Fruit fly (Drosophila melanogaster) Kc167 (cell line): ENCODE data around the gene tj.

ENCODE experiments used
- Myc ChIP-seq: fragments of >200 bp; optimal IDR thresholded peaks from 2 replicates; lab custom pipeline; 2017; ENCODE audit warnings: missing external identifiers
- Sin3A ChIP-seq: fragments of >200 bp; optimal IDR thresholded peaks from 2 replicates; lab custom pipeline; 2018; ENCODE audit warnings: missing external identifiers
- h ChIP-seq: fragments of >200 bp; optimal IDR thresholded peaks from 3 replicates; lab custom pipeline; 2018; ENCODE audit warnings: missing external identifiers
- insv ChIP-seq: fragments of >200 bp; optimal IDR thresholded peaks from 3 replicates; lab custom pipeline; 2018; ENCODE audit warnings: missing external identifiers
- psq ChIP-seq: fragments of >200 bp; optimal IDR thresholded peaks from 2 replicates; lab custom pipeline; 2017; ENCODE audit warnings: missing external identifiers
- ttk ChIP-seq: sonication (Bioruptor generic); optimal IDR thresholded peaks from 2 replicates; lab custom pipeline; 2017; ENCODE audit warnings: missing external identifiers

The tj gene

dm6 chr2L:19459404-19459803 lies 4.7 kb upstream of the tj start:
- TF ChIP-seq Myc = no peak
- no peak for TF ChIP-seq h (lab: Kevin White, UChicago)
- TF ChIP-seq insv (lab: Kevin White, UChicago) = no peak
- no peak for TF ChIP-seq ttk (lab: Kevin White, UChicago)
- no peak for TF ChIP-seq Sin3A
- TF ChIP-seq psq = no peak

- TF ChIP-seq Myc (no peak), Sin3A (no peak), ttk (lab: Kevin White, UChicago) (no peak), insv (lab: Kevin White, UChicago) (no peak), h (lab: Kevin White, UChicago) (no peak), psq (no peak)
Measured at dm6 chr2L:19462898-19463297, 1.2 kb upstream of the tj start.

DNA sequence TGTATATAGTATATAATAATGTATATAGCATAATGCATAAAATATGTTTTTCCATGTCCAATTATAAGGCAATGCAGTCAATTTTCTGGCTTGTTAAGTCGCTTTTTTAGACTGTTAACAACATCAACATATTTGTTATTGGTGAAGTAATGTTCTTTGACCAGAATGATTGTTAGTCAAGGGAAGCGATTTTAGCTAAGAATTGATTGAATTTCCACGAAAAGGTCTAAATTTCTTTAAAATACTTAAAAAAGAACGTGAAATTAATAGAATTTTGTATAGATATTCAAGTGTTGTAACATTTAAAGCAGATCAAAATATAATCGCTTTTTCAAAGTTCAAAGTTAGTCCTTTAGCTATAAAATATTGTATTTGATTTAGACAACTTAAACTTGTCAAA lies 662 bp upstream of the tj start:
- TF ChIP-seq insv (lab: Kevin White, UChicago) (no peak), psq (no peak), h (lab: Kevin White, UChicago) (no peak), ttk (lab: Kevin White, UChicago) (no peak), Myc (no peak), Sin3A (no peak)

dm6 chr2L:19469090-19469489 lies 5.0 kb downstream of the tj start:
- TF ChIP-seq Sin3A (no peak), h (lab: Kevin White, UChicago) (no peak), psq (no peak), insv (lab: Kevin White, UChicago) (no peak), ttk (lab: Kevin White, UChicago) (no peak), Myc (no peak)

DNA sequence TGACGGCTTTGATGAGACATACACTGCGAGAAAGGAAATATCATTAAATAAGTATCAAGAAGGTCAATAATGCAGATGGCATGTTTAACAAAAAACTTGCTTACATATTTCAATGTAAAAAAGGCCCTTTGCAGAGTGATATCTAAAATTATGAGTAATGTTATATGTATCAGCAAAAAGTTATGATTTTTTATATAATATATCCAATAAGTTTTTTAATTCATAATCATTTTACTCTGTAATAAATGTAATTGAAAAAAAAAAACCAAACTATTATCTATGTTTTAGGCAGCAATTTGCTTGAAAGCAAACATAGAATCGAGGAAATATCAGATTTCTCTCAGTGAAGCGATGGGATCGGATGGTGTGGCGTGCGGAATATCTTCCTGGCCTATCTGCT lies 5.7 kb downstream of the tj start:
- TF ChIP-seq Sin3A (no peak), psq (no peak), Myc (no peak), ttk (lab: Kevin White, UChicago) (no peak), insv (lab: Kevin White, UChicago) (no peak), h (lab: Kevin White, UChicago) (no peak)

dm6 chr2L:19472256-19472655 lies 8.2 kb downstream of the tj start:
- TF ChIP-seq psq (no peak), ttk (lab: Kevin White, UChicago) (no peak), Sin3A (no peak), insv (lab: Kevin White, UChicago) (no peak), Myc (no peak), h (lab: Kevin White, UChicago) (no peak)

- TF ChIP-seq psq = no peak
- no peak for TF ChIP-seq Sin3A
- no peak for TF ChIP-seq ttk (lab: Kevin White, UChicago)
- TF ChIP-seq Myc = no peak
- no peak for TF ChIP-seq insv (lab: Kevin White, UChicago)
- no peak for TF ChIP-seq h (lab: Kevin White, UChicago)
Measured at dm6 chr2L:19473397-19474009, 9.4 kb downstream of the tj start.

dm6 chr2L:19479249-19479984 lies 15.3 kb downstream of the tj start:
- TF ChIP-seq ttk (lab: Kevin White, UChicago) (no peak), insv (lab: Kevin White, UChicago) (no peak), psq (no peak), Sin3A (no peak), Myc (no peak), h (lab: Kevin White, UChicago) (no peak)

DNA sequence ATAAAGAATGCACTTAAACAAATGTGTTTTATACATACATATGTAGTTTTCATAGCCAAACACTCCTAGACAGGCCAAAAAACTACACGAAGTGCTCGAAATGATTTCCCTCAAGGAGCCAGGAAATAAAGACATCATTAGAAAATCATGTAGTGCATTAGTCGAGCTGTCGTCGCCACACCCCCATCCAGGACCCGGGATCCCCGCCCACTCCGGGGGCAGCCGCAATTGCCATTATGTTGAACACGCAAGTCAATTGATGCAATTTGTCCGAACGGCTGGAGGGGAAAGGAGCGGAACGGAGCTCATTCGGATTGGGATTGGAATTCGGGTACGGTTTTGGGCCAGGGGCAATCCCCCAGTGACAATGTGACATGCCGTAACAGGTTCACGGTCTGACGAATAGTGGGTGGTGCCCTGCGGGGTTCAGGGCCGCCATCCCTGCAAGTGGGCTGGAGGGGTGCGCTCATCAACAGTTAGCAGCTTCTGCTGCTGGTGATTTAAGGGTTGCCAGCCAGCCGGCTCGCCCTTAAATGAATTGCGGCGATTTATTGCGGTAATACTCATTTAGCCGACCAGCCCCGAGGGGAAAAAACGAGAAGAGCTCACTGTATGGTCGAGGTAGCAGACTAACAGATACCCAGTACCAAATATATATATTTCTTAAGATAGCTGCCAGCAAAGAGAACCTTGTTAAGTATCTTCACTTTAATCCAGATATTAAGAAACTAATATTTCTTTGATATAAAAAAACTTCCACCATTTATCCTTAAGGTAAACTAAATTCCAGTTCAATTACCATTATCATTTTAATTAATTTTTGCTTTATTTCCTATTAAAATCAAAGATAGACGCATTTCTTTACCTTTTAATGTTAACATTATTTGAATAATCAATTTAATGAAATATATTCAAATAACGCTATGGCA lies 16.6 kb downstream of the tj start:
- TF ChIP-seq h (lab: Kevin White, UChicago) = no peak
- no peak for TF ChIP-seq ttk (lab: Kevin White, UChicago)
- TF ChIP-seq psq = no peak
- TF ChIP-seq Sin3A = no peak
- no peak for TF ChIP-seq Myc
- TF ChIP-seq insv (lab: Kevin White, UChicago) = no peak

DNA sequence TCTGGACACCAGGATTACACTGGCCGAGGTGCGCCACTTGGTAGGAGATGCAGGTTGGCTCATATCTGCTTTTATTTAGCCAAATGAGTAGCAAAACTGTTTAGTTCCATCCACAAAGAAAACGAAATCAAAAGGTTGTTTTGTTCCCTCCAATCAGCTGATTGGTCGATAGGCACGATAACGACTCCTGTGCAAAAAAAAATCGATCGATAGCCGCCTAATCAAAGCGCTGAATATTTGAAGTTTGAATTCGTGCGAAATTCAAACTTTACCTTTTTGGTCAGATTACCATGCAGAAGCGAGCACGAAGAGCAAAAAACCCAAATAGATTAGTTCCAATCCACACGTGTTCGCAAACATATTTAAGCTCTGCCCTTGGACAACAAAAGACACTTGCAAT lies 20.5 kb downstream of the tj start, which contains the start of the genes CG10195 and CG13084:
TSS of gene CG10195 (minus strand) at position 167 of the 400 bp plus-strand sequence.
TSS of gene CG13084 (plus strand) at position 392 of the 400 bp plus-strand sequence.
- TF ChIP-seq insv (lab: Kevin White, UChicago) = no peak
- no peak for TF ChIP-seq ttk (lab: Kevin White, UChicago)
- no peak for TF ChIP-seq Myc
- TF ChIP-seq h (lab: Kevin White, UChicago) = no peak
- no peak for TF ChIP-seq Sin3A
- TF ChIP-seq psq = no peak

- no peak for TF ChIP-seq Myc
- TF ChIP-seq Sin3A = no peak
- no peak for TF ChIP-seq insv (lab: Kevin White, UChicago)
Measured at dm6 chr2L:19487190-19487589, 23.1 kb downstream of the tj start, which contains the start of gene CG13083. Gene CG13083 (plus strand): TSS chr2L:19487490.

DNA sequence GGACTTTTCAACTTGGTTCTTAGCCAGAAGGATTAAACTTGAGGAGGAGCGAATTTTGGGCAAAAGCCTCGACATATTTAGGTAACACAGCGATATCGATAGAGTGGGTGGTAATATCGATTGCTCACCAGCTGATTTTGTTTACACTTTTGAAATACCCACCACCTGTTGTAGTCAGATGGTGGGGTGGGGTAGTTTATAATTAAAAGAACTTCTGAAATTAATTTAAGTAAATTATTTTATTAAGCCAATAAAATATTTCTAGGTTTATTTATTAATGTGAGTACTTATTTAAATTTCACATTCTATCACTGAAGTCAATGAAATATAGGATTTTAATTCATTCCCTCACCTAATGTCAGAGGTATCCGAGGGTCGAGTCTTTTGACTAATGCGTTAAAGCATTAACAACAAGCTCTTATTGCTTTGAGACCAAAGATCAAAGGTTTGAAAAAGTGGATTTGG lies 26.0 kb downstream of the tj start, which contains the start of the genes CG10194 and CG18094:
TSS of gene CG10194 (minus strand) at position 108 of the 465 bp plus-strand sequence.
TSS of gene CG18094 (plus strand) at position 266 of the 465 bp plus-strand sequence.
- TF ChIP-seq Myc (no peak), ttk (lab: Kevin White, UChicago) (no peak), Sin3A (no peak), h (lab: Kevin White, UChicago) (no peak), insv (lab: Kevin White, UChicago) (no peak)
